Fruit fly (Drosophila melanogaster) whole organism, pupa: ENCODE measurements around the gene Eip63E.

ENCODE experiments used
- CG13204 ChIP-seq: fragments of 200-800 bp; sonication (Bioruptor generic); optimal IDR thresholded peaks from 2 replicates; lab custom pipeline; 2018; ENCODE audit warnings: missing biosample characterization, mild to moderate bottlenecking, missing genetic modification characterization, moderate library complexity
- CG15710 ChIP-seq: fragments of 200-800 bp; sonication (Bioruptor generic); optimal IDR thresholded peaks from 2 replicates; lab custom pipeline; 2018; ENCODE audit warnings: missing biosample characterization, mild to moderate bottlenecking, missing genetic modification characterization, moderate library complexity
- CG17806 ChIP-seq: fragments of 200-800 bp; sonication (Bioruptor generic); optimal IDR thresholded peaks from 2 replicates; lab custom pipeline; 2018; ENCODE audit warnings: missing biosample characterization, mild to moderate bottlenecking, missing genetic modification characterization, moderate library complexity
- CG4496 ChIP-seq: fragments of 200-800 bp; sonication (Bioruptor generic); IDR thresholded peaks from 3 replicates; pipeline ENCODE4 v1.3.6; 2022; ENCODE audit warnings: missing biosample characterization, missing genetic modification characterization
- CG9948 ChIP-seq: fragments of 200-800 bp; sonication (Bioruptor generic); optimal IDR thresholded peaks from 2 replicates; lab custom pipeline; 2018; ENCODE audit warnings: missing biosample characterization, mild to moderate bottlenecking, missing genetic modification characterization, moderate library complexity
- D1 ChIP-seq: fragments of 200-800 bp; sonication (Bioruptor generic); optimal IDR thresholded peaks from 2 replicates; lab custom pipeline; 2018; ENCODE audit warnings: missing biosample characterization, mild to moderate bottlenecking, missing genetic modification characterization, moderate library complexity
- EcR ChIP-seq: fragments of 200-800 bp; sonication (Bioruptor generic); optimal IDR thresholded peaks from 3 replicates; lab custom pipeline; 2019; ENCODE audit warnings: missing biosample characterization, missing genetic modification characterization, mild to moderate bottlenecking, moderate library complexity, missing genetic modification reagents
- Ets98B ChIP-seq: fragments of 200-800 bp; sonication (Bioruptor generic); IDR thresholded peaks from 2 replicates; pipeline ENCODE4 v1.3.6; 2022; ENCODE audit warnings: missing biosample characterization, missing genetic modification characterization
- Pif1A ChIP-seq: fragments of 200-800 bp; sonication (Bioruptor generic); optimal IDR thresholded peaks from 3 replicates; lab custom pipeline; 2016; ENCODE audit warnings: missing biosample characterization, missing genetic modification characterization
- Snoo ChIP-seq: fragments of 200-800 bp; sonication (Bioruptor generic); optimal IDR thresholded peaks from 3 replicates; lab custom pipeline; 2017; ENCODE audit warnings: missing biosample characterization, mild to moderate bottlenecking, missing genetic modification characterization, inconsistent platforms
- fd96Ca ChIP-seq: fragments of 200-800 bp; sonication (Bioruptor generic); IDR thresholded peaks from 3 replicates; pipeline ENCODE4 v1.3.6; 2022; ENCODE audit warnings: missing biosample characterization, missing genetic modification characterization
- rn ChIP-seq: fragments of 200-800 bp; sonication (Bioruptor generic); IDR thresholded peaks from 2 replicates; pipeline ENCODE4 v1.3.6; 2022; ENCODE audit warnings: missing biosample characterization, missing genetic modification characterization

DNA sequence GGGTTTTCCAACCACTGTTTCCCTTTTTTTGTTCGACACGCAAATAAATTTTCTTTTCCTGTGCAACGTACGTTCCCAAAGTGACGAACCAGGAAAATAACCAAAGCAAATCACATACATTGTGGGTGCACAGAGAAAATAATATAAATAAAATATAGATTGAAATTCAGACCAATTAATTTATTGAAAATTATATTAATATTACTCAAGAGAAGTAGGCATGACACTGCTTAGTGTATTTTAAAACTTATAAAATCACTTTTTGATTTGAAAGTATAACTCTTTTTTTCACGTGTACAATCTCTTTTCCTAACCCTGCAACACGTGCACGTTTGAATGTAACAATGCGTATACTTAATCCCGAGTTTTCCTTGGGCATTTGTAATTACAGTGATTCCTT, 19.0 kb upstream of the Eip63E start:
- no peak for TF ChIP-seq Ets98B (GFP tag; lab: Robert Waterston, UW)
- TF ChIP-seq CG17806 (tag; lab: Kevin White, UChicago): no peak
- no peak for TF ChIP-seq fd96Ca (GFP tag; lab: Robert Waterston, UW)
- TF ChIP-seq CG13204 (GFP tag; lab: Kevin White, UChicago): no peak
- TF ChIP-seq EcR (GFP tag; lab: Kevin White, UChicago): no peak
- no peak for TF ChIP-seq Pif1A
- TF ChIP-seq CG9948 (tag; lab: Kevin White, UChicago): no peak
- TF ChIP-seq D1 (tag; lab: Kevin White, UChicago): no peak
- no peak for TF ChIP-seq Snoo (tag; lab: Kevin White, UChicago)
- TF ChIP-seq CG4496 (GFP tag; lab: Robert Waterston, UW): 0 out of 3 replicates have a peak, but pooled peaks have one; percentile 25
- TF ChIP-seq CG15710: peak; percentile 21
- TF ChIP-seq rn (GFP tag; lab: Robert Waterston, UW): no peak
